Worm (Caenorhabditis elegans): ENCODE measurements around the gene ZK632.2.

- TF ChIP-seq hlh-30 (tag; optimal IDR thresholded peaks at IDR 0.05; ENCODE audit: insufficient read depth) (peak; percentile 57), mes-2 (tag; optimal IDR thresholded peaks at IDR 0.05; ENCODE audit: poor library complexity, severe bottlenecking) (no peak), dmd-8 (GFP tag; IDR thresholded peaks at IDR 0.05) (no peak), lin-39 (tag; optimal IDR thresholded peaks at IDR 0.05) (no peak), nhr-10 (tag; optimal IDR thresholded peaks at IDR 0.05) (no peak), snpc-4 (tag; optimal IDR thresholded peaks at IDR 0.05) (no peak)
These were observed 51.0 kb downstream of the ZK632.2 start for ce11 chrIII:9849950-9850349.

All from whole organism, L4 larva.